Fruit fly (Drosophila melanogaster) whole organism, adult: Measurements from ENCODE around the gene Tig.

Experiments
- CG11617 ChIP-seq: fragments of 200-800 bp; sonication (Bioruptor generic); optimal IDR thresholded peaks from 2 replicates; lab custom pipeline; 2017; ENCODE audit warnings: mild to moderate bottlenecking, missing biosample characterization, missing genetic modification reagents, missing genetic modification characterization
- CG12768 ChIP-seq: fragments of 200-800 bp; sonication (Bioruptor generic); optimal IDR thresholded peaks from 2 replicates; lab custom pipeline; 2017; ENCODE audit warnings: missing biosample characterization, missing genetic modification characterization, mild to moderate bottlenecking, moderate library complexity, missing genetic modification reagents
- CG14711 ChIP-seq: fragments of 200-800 bp; sonication (Bioruptor generic); optimal IDR thresholded peaks from 2 replicates; lab custom pipeline; 2018; ENCODE audit warnings: missing biosample characterization, mild to moderate bottlenecking, missing genetic modification characterization, moderate library complexity
- CG5204 ChIP-seq: fragments of 200-800 bp; sonication (Bioruptor generic); optimal IDR thresholded peaks from 2 replicates; lab custom pipeline; 2016; ENCODE audit warnings: missing biosample characterization, missing genetic modification characterization
- Clk ChIP-seq: fragments of 200-800 bp; sonication (Bioruptor generic); optimal IDR thresholded peaks from 2 replicates; lab custom pipeline; 2017; ENCODE audit warnings: missing biosample characterization, missing genetic modification characterization
- kay ChIP-seq: fragments of 200-800 bp; sonication (Bioruptor generic); peaks from one replicate; lab custom pipeline; 2016; ENCODE audit warnings: missing biosample characterization, missing genetic modification characterization, borderline replicate concordance
- ovo ChIP-seq: fragments of 200-800 bp; sonication (Bioruptor generic); optimal IDR thresholded peaks from 2 replicates; lab custom pipeline; 2016; ENCODE audit warnings: missing biosample characterization, missing genetic modification characterization

dm6 chr2L:6455032-6455954 lies 32.2 kb upstream of the Tig start, which contains the start of gene retm:
- TF ChIP-seq CG11617 (no peak), CG5204 (no peak), CG14711 (no peak), ovo (GFP tag; lab: Kevin White, UChicago) (peak; percentile 41), Clk (peak; percentile 9), kay (no peak), CG12768 (GFP tag; lab: Kevin White, UChicago) (peak; percentile 59)
